Worm (Caenorhabditis elegans) whole organism, L1 larva: Measurements from ENCODE around the gene toca-2.

Experiments
- dsc-1 ChIP-seq: sonication (generic microtip); optimal IDR thresholded peaks from 2 replicates; lab custom pipeline; 2016; ENCODE audit warnings: mild to moderate bottlenecking, missing genetic modification characterization, missing compliant biosample characterization
- egl-13 ChIP-seq: sonication (generic microtip); optimal IDR thresholded peaks from 2 replicates; lab custom pipeline; 2016; ENCODE audit warnings: missing genotype, missing genetic modification reagents, missing genetic modification characterization, missing compliant biosample characterization
- ets-5 ChIP-seq: fragments of 200-800 bp; sonication (Bioruptor generic); IDR thresholded peaks from 2 replicates; pipeline ENCODE4 v1.3.6; 2022; ENCODE audit warnings: missing genetic modification characterization, missing compliant biosample characterization
- fos-1 ChIP-seq: fragments of 150-350 bp; optimal IDR thresholded peaks from 2 replicates; lab custom pipeline; 2014; ENCODE audit warnings: missing biosample characterization, missing genetic modification characterization
- isw-1 ChIP-seq: fragments of 200-800 bp; sonication (Bioruptor generic); IDR thresholded peaks from 2 replicates; pipeline ENCODE4 v1.3.6; 2022; ENCODE audit warnings: missing genetic modification characterization, missing compliant biosample characterization
- nhr-11 ChIP-seq: fragments of 150-350 bp; optimal IDR thresholded peaks from 2 replicates; lab custom pipeline; 2014; ENCODE audit warnings: missing biosample characterization, missing genetic modification characterization
- nhr-28 ChIP-seq: fragments of 150-350 bp; optimal IDR thresholded peaks from 2 replicates; lab custom pipeline; 2014; ENCODE audit warnings: missing biosample characterization, missing genetic modification characterization
- nhr-77 ChIP-seq: fragments of 150-350 bp; optimal IDR thresholded peaks from 2 replicates; lab custom pipeline; 2014; ENCODE audit warnings: missing biosample characterization, missing genetic modification characterization
- unc-30 ChIP-seq: sonication (generic microtip); optimal IDR thresholded peaks from 2 replicates; lab custom pipeline; 2017; ENCODE audit warnings: missing biosample characterization, missing genetic modification characterization
- ztf-11 ChIP-seq, 2 experiments: sonication (generic microtip); optimal IDR thresholded peaks; 2 replicates each; lab custom pipeline; 2016 to 2017; ENCODE audit warnings: missing genetic modification characterization in 2 of 2, missing biosample characterization in 1 of 2, missing compliant biosample characterization in 1 of 2

- TF ChIP-seq nhr-77 (no peak), isw-1 (GFP tag; lab: Robert Waterston, UW) (no peak), fos-1 (tag; lab: Kevin White, UChicago) (no peak), unc-30 (tag; lab: Kevin White, UChicago) (no peak), ztf-11 (tag; optimal IDR thresholded peaks at IDR 0.05; lab: Kevin White, UChicago) (no peak), nhr-11 (tag; lab: Kevin White, UChicago) (no peak), nhr-28 (tag; lab: Kevin White, UChicago) (no peak), dsc-1 (no peak), egl-13 (tag; lab: Kevin White, UChicago) (no peak), ets-5 (GFP tag; lab: Robert Waterston, UW) (no peak)
Observed at ce11 chrIII:13732665-13733064, 23.0 kb upstream of the toca-2 start.
